Worm (Caenorhabditis elegans) whole organism, L2 larva: ENCODE data around the gene F42H10.6.

Experiments used
- C34F6.9 ChIP-seq: fragments of 150-350 bp; optimal IDR thresholded peaks from 2 replicates; lab custom pipeline; 2014; ENCODE audit warnings: missing biosample characterization, missing genetic modification characterization
- F13H6.1 ChIP-seq: sonication (generic microtip); optimal IDR thresholded peaks from 2 replicates; lab custom pipeline; 2016; ENCODE audit warnings: missing genetic modification characterization, missing compliant biosample characterization
- R02D3.7 ChIP-seq: fragments of 150-350 bp; optimal IDR thresholded peaks from 2 replicates; lab custom pipeline; 2014; ENCODE audit warnings: missing biosample characterization, missing genetic modification characterization
- Y55F3AM.14 ChIP-seq: fragments of 200-800 bp; sonication (Bioruptor generic); optimal IDR thresholded peaks from 2 replicates; lab custom pipeline; 2018; ENCODE audit warnings: mild to moderate bottlenecking, missing genetic modification characterization, missing compliant biosample characterization
- ZK546.5 ChIP-seq: sonication (generic microtip); optimal IDR thresholded peaks from 2 replicates; lab custom pipeline; 2017; ENCODE audit warnings: missing biosample characterization, missing genetic modification characterization
- alr-1 ChIP-seq: fragments of 150-350 bp; optimal IDR thresholded peaks from 2 replicates; lab custom pipeline; 2014; ENCODE audit warnings: missing biosample characterization, missing genetic modification characterization
- aly-2 ChIP-seq: fragments of 150-350 bp; optimal IDR thresholded peaks from 2 replicates; lab custom pipeline; 2014; ENCODE audit warnings: missing biosample characterization, missing genetic modification characterization
- ama-1 ChIP-seq: fragments of 150-350 bp; optimal IDR thresholded peaks from 2 replicates; lab custom pipeline; 2018; ENCODE audit warnings: inconsistent platforms
- blmp-1 ChIP-seq: sonication (generic microtip); optimal IDR thresholded peaks from 2 replicates; lab custom pipeline; 2017; ENCODE audit warnings: missing genetic modification characterization, mild to moderate bottlenecking, missing compliant biosample characterization, antibody characterized with exemption, moderate library complexity; ENCODE audit not compliant: insufficient read depth
- ceh-16 ChIP-seq: fragments of 150-350 bp; optimal IDR thresholded peaks from 2 replicates; lab custom pipeline; 2014; ENCODE audit warnings: missing biosample characterization, missing genetic modification characterization
- ceh-82 ChIP-seq: fragments of 150-350 bp; optimal IDR thresholded peaks from 2 replicates; lab custom pipeline; 2014; ENCODE audit warnings: missing biosample characterization, missing genetic modification characterization
- crh-2 ChIP-seq: sonication (generic microtip); optimal IDR thresholded peaks from 2 replicates; lab custom pipeline; 2017; ENCODE audit warnings: missing biosample characterization, missing genetic modification characterization
- egl-27 ChIP-seq: sonication (generic microtip); optimal IDR thresholded peaks from 3 replicates; lab custom pipeline; 2017; ENCODE audit warnings: missing biosample characterization, missing genetic modification reagents, missing genetic modification characterization
- elt-1 ChIP-seq: fragments of 150-350 bp; optimal IDR thresholded peaks from 2 replicates; lab custom pipeline; 2014; ENCODE audit warnings: missing biosample characterization, missing genetic modification characterization
- elt-3 ChIP-seq: sonication (generic microtip); optimal IDR thresholded peaks from 2 replicates; lab custom pipeline; 2017; ENCODE audit warnings: missing biosample characterization, missing genetic modification characterization
- fos-1 ChIP-seq: fragments of 150-350 bp; optimal IDR thresholded peaks from 2 replicates; lab custom pipeline; 2014; ENCODE audit warnings: missing biosample characterization, missing genetic modification characterization
- gmeb-1 ChIP-seq: fragments of 150-350 bp; optimal IDR thresholded peaks from 2 replicates; lab custom pipeline; 2014; ENCODE audit warnings: missing biosample characterization, missing genetic modification characterization
- lin-11 ChIP-seq: fragments of 150-350 bp; sonication (generic microtip); optimal IDR thresholded peaks from 2 replicates; lab custom pipeline; 2014; ENCODE audit warnings: missing biosample characterization, missing genetic modification characterization, inconsistent platforms, mixed read lengths
- lin-13 ChIP-seq: fragments of 150-350 bp; optimal IDR thresholded peaks from 2 replicates; lab custom pipeline; 2014; ENCODE audit warnings: missing biosample characterization, missing genetic modification reagents, missing genetic modification characterization
- lin-39 ChIP-seq: fragments of 150-350 bp; optimal IDR thresholded peaks from 2 replicates; lab custom pipeline; 2014; ENCODE audit warnings: missing biosample characterization, missing genetic modification reagents, missing genetic modification characterization
- lsy-2 ChIP-seq, 2 experiments: fragments of 150-350 bp in 1 of 2; sonication (generic microtip) in 1 of 2; optimal IDR thresholded peaks; 2 replicates each; lab custom pipeline; 2014 to 2017; ENCODE audit warnings: missing biosample characterization in 2 of 2, missing genetic modification characterization in 2 of 2
- mbf-1 ChIP-seq: sonication (generic microtip); optimal IDR thresholded peaks from 2 replicates; lab custom pipeline; 2017; ENCODE audit warnings: missing biosample characterization, missing genetic modification characterization
- mdl-1 ChIP-seq, 2 experiments: fragments of 150-350 bp in 1 of 2; sonication (generic microtip) in 1 of 2; optimal IDR thresholded peaks; 2 replicates each; lab custom pipeline; 2017; ENCODE audit warnings: missing biosample characterization in 2 of 2, missing genetic modification characterization in 2 of 2
- nhr-10 ChIP-seq: sonication (generic microtip); optimal IDR thresholded peaks from 2 replicates; lab custom pipeline; 2017; ENCODE audit warnings: missing biosample characterization, missing genetic modification characterization
- nhr-11 ChIP-seq: fragments of 150-350 bp; optimal IDR thresholded peaks from 2 replicates; lab custom pipeline; 2014; ENCODE audit warnings: missing biosample characterization, missing genetic modification characterization
- nhr-12 ChIP-seq: fragments of 150-350 bp; optimal IDR thresholded peaks from 2 replicates; lab custom pipeline; 2014; ENCODE audit warnings: missing biosample characterization, missing genetic modification characterization
- nhr-129 ChIP-seq: fragments of 150-350 bp; optimal IDR thresholded peaks from 2 replicates; lab custom pipeline; 2014; ENCODE audit warnings: missing biosample characterization, missing genetic modification characterization
- nhr-21 ChIP-seq: fragments of 150-350 bp; optimal IDR thresholded peaks from 2 replicates; lab custom pipeline; 2014; ENCODE audit warnings: missing biosample characterization, missing genetic modification characterization
- nhr-23 ChIP-seq: fragments of 150-350 bp; optimal IDR thresholded peaks from 2 replicates; lab custom pipeline; 2014; ENCODE audit warnings: missing biosample characterization, missing genetic modification reagents, missing genetic modification characterization
- nhr-237 ChIP-seq: fragments of 150-350 bp; optimal IDR thresholded peaks from 2 replicates; lab custom pipeline; 2014; ENCODE audit warnings: missing biosample characterization, missing genetic modification characterization
- nhr-25 ChIP-seq: fragments of 150-350 bp; sonication (generic microtip); optimal IDR thresholded peaks from 3 replicates; lab custom pipeline; 2014; ENCODE audit warnings: missing biosample characterization, missing genetic modification characterization
- nhr-6 ChIP-seq: fragments of 150-350 bp; optimal IDR thresholded peaks from 2 replicates; lab custom pipeline; 2014; ENCODE audit warnings: missing biosample characterization, missing genetic modification characterization
- nhr-77 ChIP-seq: fragments of 150-350 bp; optimal IDR thresholded peaks from 2 replicates; lab custom pipeline; 2014; ENCODE audit warnings: missing biosample characterization, missing genetic modification characterization
- sem-4 ChIP-seq: fragments of 150-350 bp; optimal IDR thresholded peaks from 2 replicates; lab custom pipeline; 2014; ENCODE audit warnings: missing biosample characterization, missing genetic modification reagents, missing genetic modification characterization
- skn-1 ChIP-seq: sonication (generic microtip); optimal IDR thresholded peaks from 2 replicates; lab custom pipeline; 2017; ENCODE audit warnings: missing biosample characterization, missing genetic modification characterization
- sma-3 ChIP-seq: sonication (generic microtip); optimal IDR thresholded peaks from 2 replicates; lab custom pipeline; 2016; ENCODE audit warnings: missing genetic modification reagents, missing genetic modification characterization, missing compliant biosample characterization
- sma-9 ChIP-seq, 2 experiments: fragments of 150-350 bp in 1 of 2; sonication (generic microtip) in 1 of 2; optimal IDR thresholded peaks; 2 replicates each; lab custom pipeline; 2014 to 2016; ENCODE audit warnings: missing genetic modification characterization in 2 of 2, mild to moderate bottlenecking in 1 of 2, missing biosample characterization in 1 of 2, missing compliant biosample characterization in 1 of 2, missing genetic modification reagents in 1 of 2, moderate library complexity in 1 of 2
- snpc-4 ChIP-seq: fragments of 150-350 bp; optimal IDR thresholded peaks from 2 replicates; lab custom pipeline; 2014; ENCODE audit warnings: missing biosample characterization, missing genetic modification characterization
- unc-55 ChIP-seq: fragments of 150-350 bp; sonication (generic microtip); optimal IDR thresholded peaks from 3 replicates; lab custom pipeline; 2014; ENCODE audit warnings: missing biosample characterization, missing genetic modification reagents, missing genetic modification characterization
- zag-1 ChIP-seq: fragments of 150-350 bp; optimal IDR thresholded peaks from 2 replicates; lab custom pipeline; 2014; ENCODE audit warnings: missing biosample characterization, missing genetic modification characterization
- ztf-1 ChIP-seq: fragments of 200-800 bp; sonication (Bioruptor generic); conservative IDR thresholded peaks from 2 replicates; pipeline ENCODE4 v1.3.6; 2022; ENCODE audit warnings: missing genetic modification characterization, missing compliant biosample characterization
- ztf-11 ChIP-seq: sonication (generic microtip); optimal IDR thresholded peaks from 2 replicates; lab custom pipeline; 2017; ENCODE audit warnings: missing biosample characterization, missing genetic modification characterization
- ztf-4 ChIP-seq: fragments of 150-350 bp; optimal IDR thresholded peaks from 2 replicates; lab custom pipeline; 2014; ENCODE audit warnings: missing biosample characterization, missing genetic modification characterization

The F42H10.6 gene

ce11 chrIII:8494708-8495107 is 14.5 kb upstream of the F42H10.6 start, which contains the start of gene pac-1:
Gene pac-1 (plus strand): TSS chrIII:8495008.
- TF ChIP-seq R02D3.7 (tag; lab: Kevin White, UChicago) (no peak), nhr-11 (tag; lab: Kevin White, UChicago) (no peak), nhr-25 (tag; lab: Kevin White, UChicago) (no peak), nhr-10 (tag; lab: Kevin White, UChicago) (no peak), F13H6.1 (no peak), C34F6.9 (tag; lab: Kevin White, UChicago) (no peak), alr-1 (no peak), lin-11 (tag; lab: Kevin White, UChicago) (no peak), elt-3 (no peak), lin-39 (no peak), nhr-6 (tag; lab: Kevin White, UChicago) (no peak), mbf-1 (tag; lab: Kevin White, UChicago) (no peak), gmeb-1 (tag; lab: Kevin White, UChicago) (no peak)
- TF ChIP-seq, all 48 proteins: peak for 0

- TF ChIP-seq skn-1 (tag; lab: Kevin White, UChicago) (no peak), lin-39 (no peak), ama-1 (no peak), egl-27 (tag; lab: Kevin White, UChicago) (no peak), zag-1 (tag; lab: Kevin White, UChicago) (no peak), nhr-21 (no peak), alr-1 (no peak), ceh-16 (tag; lab: Kevin White, UChicago) (no peak), elt-1 (tag; lab: Kevin White, UChicago) (no peak), ztf-1 (no peak), nhr-23 (tag; lab: Kevin White, UChicago) (no peak), nhr-10 (tag; lab: Kevin White, UChicago) (no peak)
- TF ChIP-seq, all 48 proteins: peak for 0
These were observed 11.7 kb upstream of the F42H10.6 start for ce11 chrIII:8491945-8492344.

ce11 chrIII:8490254-8490653 is 10.0 kb upstream of the F42H10.6 start, which contains the start of the genes ess-2 and F42H10.2:
Gene ess-2 (minus strand): TSS chrIII:8490352.
Gene F42H10.2 (plus strand): TSS chrIII:8490620.
- no peak for TF ChIP-seq nhr-12
- no peak for TF ChIP-seq nhr-23 (tag; lab: Kevin White, UChicago)
- peak; percentile 54 for TF ChIP-seq nhr-25 (tag; lab: Kevin White, UChicago)
- TF ChIP-seq ceh-16 (tag; lab: Kevin White, UChicago) = no peak
- no peak for TF ChIP-seq nhr-77
- TF ChIP-seq aly-2 (tag; lab: Kevin White, UChicago) = no peak
- TF ChIP-seq sma-9 (GFP tag; optimal IDR thresholded peaks at IDR 0.05; lab: Kevin White, UChicago) = no peak
- no peak for TF ChIP-seq sma-9 (tag; optimal IDR thresholded peaks at IDR 0.05; lab: Kevin White, UChicago)
- TF ChIP-seq elt-1 (tag; lab: Kevin White, UChicago) = no peak
- no peak for TF ChIP-seq blmp-1 (tag; lab: Kevin White, UChicago)
- TF ChIP-seq nhr-129 (tag; lab: Kevin White, UChicago) = peak; percentile 25
- TF ChIP-seq gmeb-1 (tag; lab: Kevin White, UChicago) = peak; percentile 49
- TF ChIP-seq ZK546.5 (tag; lab: Kevin White, UChicago) = no peak
- peak; percentile 47 for TF ChIP-seq crh-2 (tag; lab: Kevin White, UChicago)
- peak; percentile 42 for TF ChIP-seq fos-1 (tag; lab: Kevin White, UChicago)
- no peak for TF ChIP-seq Y55F3AM.14 (GFP tag; lab: Kevin White, UChicago)
- no peak for TF ChIP-seq nhr-6 (tag; lab: Kevin White, UChicago)
- no peak for TF ChIP-seq snpc-4 (tag; lab: Kevin White, UChicago)
- no peak for TF ChIP-seq nhr-237
- TF ChIP-seq lin-13 (GFP tag; lab: Kevin White, UChicago) = peak; percentile 19
- no peak for TF ChIP-seq ztf-11 (tag; lab: Kevin White, UChicago)
- no peak for TF ChIP-seq F13H6.1
- TF ChIP-seq zag-1 (tag; lab: Kevin White, UChicago) = no peak
- no peak for TF ChIP-seq skn-1 (tag; lab: Kevin White, UChicago)
- peak; percentile 83 for TF ChIP-seq C34F6.9 (tag; lab: Kevin White, UChicago)
- no peak for TF ChIP-seq mbf-1 (tag; lab: Kevin White, UChicago)
- peak in 1 of 2 experiments; percentile 78 for TF ChIP-seq lsy-2 (tag; optimal IDR thresholded peaks at IDR 0.05; lab: Kevin White, UChicago)
- TF ChIP-seq unc-55 = peak; percentile 86
- TF ChIP-seq nhr-11 (tag; lab: Kevin White, UChicago) = no peak
- TF ChIP-seq mdl-1 (tag; optimal IDR thresholded peaks at IDR 0.05; lab: Kevin White, UChicago) = no peak
- no peak for TF ChIP-seq ztf-4
- peak; percentile 22 for TF ChIP-seq sma-3 (GFP tag; lab: Kevin White, UChicago)
- TF ChIP-seq sem-4 (tag; lab: Kevin White, UChicago) = no peak
- TF ChIP-seq ceh-82 (tag; lab: Kevin White, UChicago) = no peak
- TF ChIP-seq, all 48 proteins: peak for 10
